Fruit fly (Drosophila melanogaster) whole organism: ENCODE measurements around the gene indra.

Experiments
- Dll ChIP-seq: fragments of >200 bp; optimal IDR thresholded peaks from 2 replicates; lab custom pipeline; 2017
- pan ChIP-seq: fragments of >200 bp; optimal IDR thresholded peaks from 2 replicates; lab custom pipeline; 2017

- TF ChIP-seq pan (no peak), Dll (lab: Kevin White, UChicago) (no peak)
Observed at dm6 chr3L:1305317-1305716, 36.9 kb downstream of the indra start.
